Worm (Caenorhabditis elegans) whole organism, early embryonic: ENCODE results near the gene srj-22.

ENCODE experiments used
- B0310.2 ChIP-seq: sonication (generic microtip); optimal IDR thresholded peaks from 2 replicates; lab custom pipeline; 2016; ENCODE audit warnings: mild to moderate bottlenecking, missing genetic modification characterization, missing compliant biosample characterization
- aly-1 ChIP-seq: sonication (generic microtip); optimal IDR thresholded peaks from 2 replicates; lab custom pipeline; 2016; ENCODE audit warnings: missing genetic modification characterization, missing compliant biosample characterization
- ama-1 ChIP-seq: fragments of 150-350 bp; optimal IDR thresholded peaks from 2 replicates; lab custom pipeline; 2014
- ceh-36 ChIP-seq: sonication (generic microtip); optimal IDR thresholded peaks from 2 replicates; lab custom pipeline; 2016; ENCODE audit warnings: missing genetic modification characterization, inconsistent platforms, missing compliant biosample characterization
- flt-1 ChIP-seq: fragments of 200-800 bp; sonication (Bioruptor generic); IDR thresholded peaks from 2 replicates; pipeline ENCODE4 v1.3.6; 2022; ENCODE audit warnings: missing genetic modification characterization, missing compliant biosample characterization
- hmbx-1 ChIP-seq: sonication (generic microtip); optimal IDR thresholded peaks from 2 replicates; lab custom pipeline; 2016; ENCODE audit warnings: mild to moderate bottlenecking, missing genetic modification characterization, missing compliant biosample characterization
- hmg-4 ChIP-seq: fragments of 200-800 bp; sonication (Bioruptor generic); optimal IDR thresholded peaks from 2 replicates; lab custom pipeline; 2018; ENCODE audit warnings: mild to moderate bottlenecking, missing genetic modification characterization, missing compliant biosample characterization
- hnd-1 ChIP-seq: sonication (generic microtip); optimal IDR thresholded peaks from 2 replicates; lab custom pipeline; 2016; ENCODE audit warnings: missing genetic modification characterization, missing compliant biosample characterization
- sea-1 ChIP-seq: fragments of 200-800 bp; sonication (Bioruptor generic); conservative IDR thresholded peaks from 2 replicates; pipeline ENCODE4 v1.3.6; 2022; ENCODE audit warnings: missing genetic modification characterization, missing compliant biosample characterization
- tbx-11 ChIP-seq: fragments of 200-800 bp; sonication (Bioruptor generic); IDR thresholded peaks from 2 replicates; pipeline ENCODE4 v1.3.6; 2022; ENCODE audit warnings: missing genetic modification characterization, missing compliant biosample characterization
- tra-4 ChIP-seq: sonication (generic microtip); optimal IDR thresholded peaks from 2 replicates; lab custom pipeline; 2017; ENCODE audit warnings: missing genetic modification characterization, missing compliant biosample characterization

DNA sequence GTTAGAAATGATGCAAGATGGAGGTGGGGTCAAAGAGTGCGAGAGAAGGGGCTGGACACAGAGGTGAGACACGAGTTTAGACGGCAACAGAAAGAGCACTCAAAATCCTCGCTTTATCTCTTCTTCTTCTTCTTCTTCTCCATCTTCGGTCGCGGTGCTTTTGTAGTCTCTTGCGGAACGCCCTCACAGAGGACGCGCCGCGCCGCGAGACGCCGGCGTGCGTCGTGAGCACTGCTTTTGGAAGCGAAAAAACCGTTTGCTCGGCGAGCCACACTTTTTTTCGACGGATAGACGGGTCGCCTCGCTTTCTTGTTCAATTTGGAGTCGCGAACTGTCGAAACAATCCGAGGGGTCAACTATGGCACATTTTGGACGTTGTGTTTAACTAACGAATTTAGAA, 47.4 kb upstream of the srj-22 start, which contains the start of gene D1054.9:
- TF ChIP-seq aly-1 (tag; lab: Kevin White, UChicago) = no peak
- TF ChIP-seq hnd-1 (tag; lab: Kevin White, UChicago) = no peak
- TF ChIP-seq ceh-36 (tag; lab: Kevin White, UChicago) = no peak
- TF ChIP-seq hmbx-1 (tag; lab: Kevin White, UChicago) = no peak
- TF ChIP-seq hmg-4 = no peak
- TF ChIP-seq flt-1 = no peak
- no peak for TF ChIP-seq sea-1 (GFP tag; lab: Robert Waterston, UW)
- TF ChIP-seq B0310.2 (tag; lab: Kevin White, UChicago) = no peak
- no peak for TF ChIP-seq tbx-11
- no peak for TF ChIP-seq ama-1 (lab: Kevin White, UChicago)
- no peak for TF ChIP-seq tra-4 (tag; lab: Kevin White, UChicago)
